Worm (Caenorhabditis elegans) whole organism, L1 larva: ENCODE data around the gene F49C12.7.

Experiments
- Y116A8C.19 ChIP-seq: sonication (generic microtip); optimal IDR thresholded peaks from 2 replicates; lab custom pipeline; 2016; ENCODE audit warnings: missing compliant biosample characterization, missing genetic modification characterization, borderline replicate concordance
- aha-1 ChIP-seq: fragments of 150-350 bp; optimal IDR thresholded peaks from 2 replicates; lab custom pipeline; 2014; ENCODE audit warnings: missing biosample characterization, missing genetic modification characterization
- alr-1 ChIP-seq: fragments of 200-800 bp; sonication (Bioruptor generic); optimal IDR thresholded peaks from 2 replicates; lab custom pipeline; 2018; ENCODE audit warnings: borderline replicate concordance, mild to moderate bottlenecking, missing genetic modification characterization, missing compliant biosample characterization
- ama-1 ChIP-seq: fragments of 150-350 bp; optimal IDR thresholded peaks from 2 replicates; lab custom pipeline; 2014
- ceh-63 ChIP-seq: fragments of 200-800 bp; sonication (Bioruptor generic); optimal IDR thresholded peaks from 2 replicates; lab custom pipeline; 2018; ENCODE audit warnings: mild to moderate bottlenecking, missing genetic modification characterization, missing compliant biosample characterization
- ceh-8 ChIP-seq: fragments of 200-800 bp; sonication (Bioruptor generic); optimal IDR thresholded peaks from 2 replicates; lab custom pipeline; 2018; ENCODE audit warnings: mild to moderate bottlenecking, missing genetic modification characterization, moderate library complexity, missing compliant biosample characterization
- ceh-82 ChIP-seq, 3 experiments: fragments of 150-350 bp in 1 of 3; sonication (generic microtip) in 2 of 3; optimal IDR thresholded peaks; 2 replicates each; lab custom pipeline; 2014 to 2017; ENCODE audit warnings: missing biosample characterization in 3 of 3, missing genetic modification characterization in 3 of 3
- ceh-88 ChIP-seq: fragments of 200-800 bp; sonication (Bioruptor generic); IDR thresholded peaks from 2 replicates; pipeline ENCODE4 v1.3.6; 2022; ENCODE audit warnings: missing genetic modification characterization, missing compliant biosample characterization
- ceh-90 ChIP-seq: sonication (generic microtip); optimal IDR thresholded peaks from 2 replicates; lab custom pipeline; 2016; ENCODE audit warnings: missing genetic modification characterization, missing compliant biosample characterization
- ces-1 ChIP-seq: fragments of 150-350 bp; optimal IDR thresholded peaks from 2 replicates; lab custom pipeline; 2014; ENCODE audit warnings: missing biosample characterization, missing genetic modification reagents, missing genetic modification characterization
- efl-1 ChIP-seq, 4 experiments: fragments of 150-350 bp; optimal IDR thresholded peaks in 3 of 4; peaks in 1 of 4; 1 replicate in 1 of 4; 2 replicates in 3 of 4; lab custom pipeline; 2014; ENCODE audit warnings: missing biosample characterization in 2 of 4, missing genetic modification characterization in 2 of 4, missing genetic modification reagents in 2 of 4
- egl-13 ChIP-seq: sonication (generic microtip); optimal IDR thresholded peaks from 2 replicates; lab custom pipeline; 2016; ENCODE audit warnings: missing genotype, missing genetic modification reagents, missing genetic modification characterization, missing compliant biosample characterization
- elt-2 ChIP-seq: sonication (generic microtip); optimal IDR thresholded peaks from 2 replicates; lab custom pipeline; 2016; ENCODE audit warnings: missing genetic modification characterization, mild to moderate bottlenecking, inconsistent platforms, missing compliant biosample characterization, missing genetic modification reagents
- elt-3 ChIP-seq, 6 experiments: fragments of 150-350 bp in 1 of 6; sonication (generic microtip); optimal IDR thresholded peaks; 2 replicates each; lab custom pipeline; 2017 to 2018; ENCODE audit warnings: missing biosample characterization in 6 of 6, missing genetic modification characterization in 6 of 6, inconsistent platforms in 1 of 6
- ets-5 ChIP-seq: fragments of 200-800 bp; sonication (Bioruptor generic); IDR thresholded peaks from 2 replicates; pipeline ENCODE4 v1.3.6; 2022; ENCODE audit warnings: missing genetic modification characterization, missing compliant biosample characterization
- fkh-10 ChIP-seq: sonication (generic microtip); optimal IDR thresholded peaks from 2 replicates; lab custom pipeline; 2017; ENCODE audit warnings: missing biosample characterization, missing genetic modification reagents, missing genetic modification characterization
- fos-1 ChIP-seq: fragments of 150-350 bp; optimal IDR thresholded peaks from 2 replicates; lab custom pipeline; 2014; ENCODE audit warnings: missing biosample characterization, missing genetic modification characterization
- grh-1 ChIP-seq: fragments of 200-800 bp; sonication (Bioruptor generic); IDR thresholded peaks from 2 replicates; pipeline ENCODE4 v1.3.6; 2022; ENCODE audit warnings: missing genetic modification reagents, missing genetic modification characterization, missing compliant biosample characterization
- hpl-2 ChIP-seq: fragments of 150-350 bp; optimal IDR thresholded peaks from 2 replicates; lab custom pipeline; 2014; ENCODE audit warnings: missing biosample characterization, missing genetic modification reagents, missing genetic modification characterization
- isw-1 ChIP-seq: fragments of 200-800 bp; sonication (Bioruptor generic); IDR thresholded peaks from 2 replicates; pipeline ENCODE4 v1.3.6; 2022; ENCODE audit warnings: missing genetic modification characterization, missing compliant biosample characterization
- lin-13 ChIP-seq: fragments of 150-350 bp; optimal IDR thresholded peaks from 2 replicates; lab custom pipeline; 2014; ENCODE audit warnings: missing biosample characterization, missing genetic modification reagents, missing genetic modification characterization
- lin-35 ChIP-seq, 2 experiments: fragments of 150-350 bp; optimal IDR thresholded peaks; 2 replicates each; lab custom pipeline; 2014; ENCODE audit warnings: missing biosample characterization in 2 of 2, missing genetic modification characterization in 2 of 2, missing genetic modification reagents in 2 of 2
- lin-39 ChIP-seq: fragments of 150-350 bp; optimal IDR thresholded peaks from 2 replicates; lab custom pipeline; 2014; ENCODE audit warnings: missing biosample characterization, missing genetic modification reagents, missing genetic modification characterization
- lir-3 ChIP-seq: sonication (generic microtip); optimal IDR thresholded peaks from 2 replicates; lab custom pipeline; 2016; ENCODE audit warnings: mild to moderate bottlenecking, missing genetic modification characterization, moderate library complexity, missing compliant biosample characterization; ENCODE audit not compliant: poor library complexity
- mab-9 ChIP-seq: fragments of 200-800 bp; sonication (Bioruptor generic); IDR thresholded peaks from 2 replicates; pipeline ENCODE4 v1.3.6; 2022; ENCODE audit warnings: missing genetic modification reagents, missing genetic modification characterization, missing compliant biosample characterization
- nhr-11 ChIP-seq: fragments of 150-350 bp; optimal IDR thresholded peaks from 2 replicates; lab custom pipeline; 2014; ENCODE audit warnings: missing biosample characterization, missing genetic modification characterization
- nhr-20 ChIP-seq: sonication (generic microtip); optimal IDR thresholded peaks from 2 replicates; lab custom pipeline; 2016; ENCODE audit warnings: mild to moderate bottlenecking, missing genetic modification characterization, missing compliant biosample characterization
- nhr-237 ChIP-seq: fragments of 150-350 bp; optimal IDR thresholded peaks from 2 replicates; lab custom pipeline; 2014; ENCODE audit warnings: missing biosample characterization, missing genetic modification characterization
- nhr-28 ChIP-seq: fragments of 150-350 bp; optimal IDR thresholded peaks from 2 replicates; lab custom pipeline; 2014; ENCODE audit warnings: missing biosample characterization, missing genetic modification characterization
- nhr-47 ChIP-seq: sonication (generic microtip); optimal IDR thresholded peaks from 2 replicates; lab custom pipeline; 2016; ENCODE audit warnings: mild to moderate bottlenecking, missing genetic modification characterization, moderate library complexity, missing compliant biosample characterization
- nhr-85 ChIP-seq: sonication (generic microtip); peaks from one replicate; lab custom pipeline; 2016; ENCODE audit warnings: missing genetic modification characterization, inconsistent platforms, missing compliant biosample characterization
- pag-3 ChIP-seq: sonication (generic microtip); optimal IDR thresholded peaks from 2 replicates; lab custom pipeline; 2017; ENCODE audit warnings: missing genetic modification characterization, mild to moderate bottlenecking, missing compliant biosample characterization, antibody characterized with exemption, borderline replicate concordance; ENCODE audit not compliant: insufficient read depth
- pax-3 ChIP-seq: fragments of 200-800 bp; sonication (Bioruptor generic); optimal IDR thresholded peaks from 2 replicates; lab custom pipeline; 2018; ENCODE audit warnings: mild to moderate bottlenecking, missing genetic modification characterization, moderate library complexity, missing compliant biosample characterization
- pqm-1 ChIP-seq: sonication (generic microtip); optimal IDR thresholded peaks from 3 replicates; lab custom pipeline; 2017; ENCODE audit warnings: missing biosample characterization, missing genetic modification characterization
- skn-1 ChIP-seq: fragments of 150-350 bp; optimal IDR thresholded peaks from 2 replicates; lab custom pipeline; 2014; ENCODE audit warnings: missing biosample characterization, missing genetic modification characterization
- snpc-4 ChIP-seq: fragments of 150-350 bp; optimal IDR thresholded peaks from 2 replicates; lab custom pipeline; 2014; ENCODE audit warnings: missing biosample characterization, missing genetic modification characterization
- sox-4 ChIP-seq: sonication (generic microtip); optimal IDR thresholded peaks from 2 replicates; lab custom pipeline; 2016; ENCODE audit warnings: missing genetic modification characterization, missing compliant biosample characterization
- unc-130 ChIP-seq: fragments of 150-350 bp; optimal IDR thresholded peaks from 2 replicates; lab custom pipeline; 2017; ENCODE audit warnings: missing biosample characterization, missing genetic modification characterization, inconsistent platforms
- unc-62 ChIP-seq: fragments of 150-350 bp; optimal IDR thresholded peaks from 2 replicates; lab custom pipeline; 2014; ENCODE audit warnings: missing biosample characterization, missing genetic modification reagents, missing genetic modification characterization
- unc-86 ChIP-seq: sonication (generic microtip); optimal IDR thresholded peaks from 2 replicates; lab custom pipeline; 2016; ENCODE audit warnings: missing genetic modification characterization, missing compliant biosample characterization
- xbp-1 ChIP-seq: sonication (generic microtip); optimal IDR thresholded peaks from 2 replicates; lab custom pipeline; 2016; ENCODE audit warnings: missing genetic modification characterization, missing compliant biosample characterization
- zag-1 ChIP-seq: fragments of 150-350 bp; optimal IDR thresholded peaks from 2 replicates; lab custom pipeline; 2014; ENCODE audit warnings: missing biosample characterization, missing genetic modification characterization
- ztf-4 ChIP-seq: fragments of 150-350 bp; optimal IDR thresholded peaks from 2 replicates; lab custom pipeline; 2014; ENCODE audit warnings: missing biosample characterization, missing genetic modification characterization

The F49C12.7 gene

DNA sequence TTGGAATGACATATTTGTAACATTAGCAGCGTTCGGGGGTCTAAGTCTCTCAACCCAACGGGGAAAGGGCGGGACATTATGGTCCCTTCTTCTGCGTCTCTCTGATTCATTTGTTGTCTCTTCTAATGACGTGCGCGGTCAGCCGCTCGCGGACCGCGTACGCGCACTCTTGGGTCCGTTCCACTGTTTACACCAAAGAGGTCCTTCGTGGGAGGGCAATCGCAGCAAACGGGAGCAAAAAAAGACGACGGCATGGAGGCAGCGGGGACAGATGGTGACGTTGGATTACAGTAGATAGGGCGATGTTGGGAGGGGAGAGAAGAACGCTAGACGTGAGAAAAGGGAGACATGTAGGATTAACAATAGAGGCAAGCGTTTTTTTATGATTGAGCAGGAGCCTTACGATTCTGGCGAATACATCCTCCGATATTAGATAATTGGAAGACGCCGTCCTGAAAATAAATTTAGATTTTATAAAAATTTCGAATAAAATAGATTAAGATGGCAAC is 48.9 kb downstream of the F49C12.7 start, which contains the start of gene flh-1:
Gene flh-1, minus strand, starts transcription at position 459 of the 509 bp plus-strand sequence.
- TF ChIP-seq snpc-4 (tag; lab: Kevin White, UChicago) (no peak), pqm-1 (tag; lab: Kevin White, UChicago) (no peak), ces-1 (no peak), Y116A8C.19 (tag; lab: Kevin White, UChicago) (no peak), pag-3 (tag; lab: Kevin White, UChicago) (no peak), pax-3 (tag; lab: Kevin White, UChicago) (no peak), hpl-2 (GFP tag; lab: Kevin White, UChicago) (no peak), sox-4 (tag; lab: Kevin White, UChicago) (no peak), isw-1 (GFP tag; lab: Robert Waterston, UW) (no peak), fos-1 (tag; lab: Kevin White, UChicago) (no peak), egl-13 (tag; lab: Kevin White, UChicago) (no peak)
- TF ChIP-seq, all 84 proteins: peak for 0

DNA sequence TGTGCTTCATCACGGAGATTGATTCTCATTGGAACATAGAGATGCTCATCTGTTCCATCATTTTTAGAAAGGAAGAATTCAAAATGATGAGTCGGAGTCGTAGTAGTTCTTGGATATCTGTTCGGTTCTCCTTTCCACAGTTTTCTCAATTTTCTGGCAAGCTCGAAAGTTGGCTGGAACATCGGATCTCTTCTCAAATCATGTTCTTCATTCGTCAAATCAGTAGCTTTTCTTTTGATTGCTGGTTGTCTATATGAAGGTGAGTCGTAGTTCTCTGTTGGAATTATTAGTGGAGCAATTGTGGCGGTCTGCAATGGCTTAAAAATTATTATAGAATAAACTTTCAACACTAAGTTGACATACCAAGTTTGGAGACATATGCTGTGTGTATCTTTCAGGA is 50.4 kb downstream of the F49C12.7 start:
- TF ChIP-seq elt-3 (tag; optimal IDR thresholded peaks at IDR 0.05; lab: Kevin White, UChicago) (no peak), ceh-8 (GFP tag; lab: Kevin White, UChicago) (no peak), unc-86 (tag; lab: Kevin White, UChicago) (no peak)

DNA sequence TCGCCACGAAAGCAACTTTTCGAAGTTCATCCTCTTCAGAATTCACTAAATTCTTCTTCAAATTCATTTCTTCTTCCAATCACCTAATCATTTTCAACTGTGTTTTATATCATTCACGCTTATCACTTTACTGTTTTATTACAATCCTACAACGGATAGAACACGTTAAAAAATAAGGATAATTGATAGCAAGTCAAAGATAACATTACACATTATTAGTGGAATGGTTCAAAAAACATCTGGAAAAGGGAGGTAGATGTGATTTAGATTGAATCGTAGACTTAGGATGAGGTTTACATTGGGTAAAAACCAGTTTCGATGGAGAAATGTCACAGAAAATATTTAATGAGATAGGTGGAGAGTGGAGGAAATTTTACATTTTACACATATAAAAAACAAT is 51.0 kb downstream of the F49C12.7 start, which contains the start of gene col-120:
Gene col-120, minus strand, starts transcription at position 101 of the 400 bp plus-strand sequence.
- TF ChIP-seq lir-3 (no peak), nhr-11 (tag; lab: Kevin White, UChicago) (no peak), ama-1 (no peak), mab-9 (GFP tag; lab: Robert Waterston, UW) (no peak), unc-130 (tag; lab: Kevin White, UChicago) (no peak), snpc-4 (tag; lab: Kevin White, UChicago) (no peak), lin-35 (GFP tag; optimal IDR thresholded peaks at IDR 0.05; lab: Kevin White, UChicago) (no peak), isw-1 (GFP tag; lab: Robert Waterston, UW) (no peak)

DNA sequence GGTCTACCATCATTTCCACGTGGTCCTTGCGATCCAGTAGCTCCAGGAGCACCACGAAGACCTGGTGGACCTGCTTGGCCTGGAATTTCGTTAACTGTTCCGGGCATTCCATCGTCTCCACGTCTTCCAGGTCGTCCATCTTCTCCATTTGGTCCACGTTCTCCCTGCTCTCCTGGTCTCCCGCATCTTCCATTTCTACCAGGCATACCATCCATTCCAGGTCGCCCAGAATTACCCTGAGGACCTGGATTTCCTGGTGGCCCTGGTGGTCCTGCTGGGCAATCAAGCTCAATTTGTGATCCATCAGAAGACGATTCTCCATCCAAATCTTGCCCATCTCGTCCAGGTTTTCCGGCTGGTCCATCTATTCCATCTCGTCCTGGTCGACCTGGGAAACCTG is 51.9 kb downstream of the F49C12.7 start:
- TF ChIP-seq nhr-85 (tag; lab: Kevin White, UChicago) = no peak
- no peak for TF ChIP-seq ama-1
- TF ChIP-seq efl-1 (optimal IDR thresholded peaks at IDR 0.05; lab: Kevin White, UChicago) = no peak
- TF ChIP-seq efl-1 (GFP tag; optimal IDR thresholded peaks at IDR 0.05 in 1 of 2; lab: Kevin White, UChicago) = peak in 1 of 2 experiments; percentile 70

DNA sequence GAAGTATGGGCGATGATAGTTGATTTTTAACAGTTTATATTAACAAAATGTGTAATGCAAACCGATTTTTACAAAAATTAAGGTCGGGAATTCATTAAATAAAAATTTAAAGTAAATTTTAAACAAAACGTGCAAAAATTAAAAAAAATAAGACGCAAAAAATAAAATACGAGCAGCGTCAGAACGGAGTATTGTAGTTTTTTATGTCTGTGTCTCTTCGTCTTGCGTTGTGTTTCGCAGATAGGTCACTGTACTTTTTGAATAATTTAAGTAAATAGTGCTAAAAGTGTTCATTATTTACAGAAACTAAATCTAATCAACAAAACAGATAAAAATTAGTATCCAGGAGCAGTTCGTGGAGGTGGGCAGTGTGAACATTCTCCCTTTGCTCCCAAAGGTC is 52.4 kb downstream of the F49C12.7 start:
- TF ChIP-seq ets-5 (GFP tag; lab: Robert Waterston, UW) (no peak), nhr-237 (tag; lab: Kevin White, UChicago) (no peak), fkh-10 (GFP tag; lab: Kevin White, UChicago) (no peak), elt-2 (tag; lab: Kevin White, UChicago) (no peak), alr-1 (tag; lab: Kevin White, UChicago) (no peak), unc-62 (GFP tag; lab: Kevin White, UChicago) (no peak), ces-1 (no peak), ceh-88 (GFP tag; lab: Robert Waterston, UW) (no peak), ceh-82 (tag; optimal IDR thresholded peaks at IDR 0.05; lab: Kevin White, UChicago) (peak in 1 of 3 experiments; percentile 7), grh-1 (no peak), unc-130 (tag; lab: Kevin White, UChicago) (no peak), nhr-20 (tag; lab: Kevin White, UChicago) (peak; percentile 38), nhr-28 (no peak), nhr-85 (tag; lab: Kevin White, UChicago) (no peak), ztf-4 (no peak), aha-1 (tag; lab: Kevin White, UChicago) (no peak), xbp-1 (peak; percentile 56), lin-13 (no peak), nhr-47 (tag; lab: Kevin White, UChicago) (peak; percentile 37), ceh-90 (tag; lab: Kevin White, UChicago) (no peak), zag-1 (tag; lab: Kevin White, UChicago) (no peak), lin-35 (GFP tag; optimal IDR thresholded peaks at IDR 0.05; lab: Kevin White, UChicago) (peak; percentile 43 to 56), skn-1 (peak; percentile 48), ceh-63 (GFP tag; lab: Kevin White, UChicago) (no peak), isw-1 (GFP tag; lab: Robert Waterston, UW) (no peak), pag-3 (tag; lab: Kevin White, UChicago) (no peak), lin-39 (tag; lab: Kevin White, UChicago) (no peak)
